Fruit fly (Drosophila melanogaster) Kc167 (cell line): ENCODE measurements around the gene Arf1.

Experiments used
- Myc ChIP-seq: fragments of >200 bp; optimal IDR thresholded peaks from 2 replicates; lab custom pipeline; 2017; ENCODE audit warnings: missing external identifiers
- Sin3A ChIP-seq: fragments of >200 bp; optimal IDR thresholded peaks from 2 replicates; lab custom pipeline; 2018; ENCODE audit warnings: missing external identifiers
- h ChIP-seq: fragments of >200 bp; optimal IDR thresholded peaks from 3 replicates; lab custom pipeline; 2018; ENCODE audit warnings: missing external identifiers
- insv ChIP-seq: fragments of >200 bp; optimal IDR thresholded peaks from 3 replicates; lab custom pipeline; 2018; ENCODE audit warnings: missing external identifiers
- psq ChIP-seq: fragments of >200 bp; optimal IDR thresholded peaks from 2 replicates; lab custom pipeline; 2017; ENCODE audit warnings: missing external identifiers
- ttk ChIP-seq: sonication (Bioruptor generic); optimal IDR thresholded peaks from 2 replicates; lab custom pipeline; 2017; ENCODE audit warnings: missing external identifiers

Gene Arf1

dm6 chr3L:22871845-22872361, at the start of gene Arf1, which contains the start of gene CG11109:
TSS of gene Arf1 (minus strand) at chr3L:22872231.
TSS of gene CG11109 (plus strand) at chr3L:22872200.
- no peak for TF ChIP-seq ttk
- no peak for TF ChIP-seq psq
- no peak for TF ChIP-seq insv
- no peak for TF ChIP-seq Myc
- no peak for TF ChIP-seq Sin3A (lab: Kevin White, UChicago)
- no peak for TF ChIP-seq h (lab: Kevin White, UChicago)

- TF ChIP-seq insv (no peak), psq (no peak), ttk (no peak), h (lab: Kevin White, UChicago) (no peak), Sin3A (lab: Kevin White, UChicago) (no peak), Myc (no peak)
Measured at dm6 chr3L:22909914-22910541, 38.0 kb upstream of the Arf1 start, which contains the start of gene CG12768. TSS of gene CG12768 (plus strand) at chr3L:22910491.

DNA sequence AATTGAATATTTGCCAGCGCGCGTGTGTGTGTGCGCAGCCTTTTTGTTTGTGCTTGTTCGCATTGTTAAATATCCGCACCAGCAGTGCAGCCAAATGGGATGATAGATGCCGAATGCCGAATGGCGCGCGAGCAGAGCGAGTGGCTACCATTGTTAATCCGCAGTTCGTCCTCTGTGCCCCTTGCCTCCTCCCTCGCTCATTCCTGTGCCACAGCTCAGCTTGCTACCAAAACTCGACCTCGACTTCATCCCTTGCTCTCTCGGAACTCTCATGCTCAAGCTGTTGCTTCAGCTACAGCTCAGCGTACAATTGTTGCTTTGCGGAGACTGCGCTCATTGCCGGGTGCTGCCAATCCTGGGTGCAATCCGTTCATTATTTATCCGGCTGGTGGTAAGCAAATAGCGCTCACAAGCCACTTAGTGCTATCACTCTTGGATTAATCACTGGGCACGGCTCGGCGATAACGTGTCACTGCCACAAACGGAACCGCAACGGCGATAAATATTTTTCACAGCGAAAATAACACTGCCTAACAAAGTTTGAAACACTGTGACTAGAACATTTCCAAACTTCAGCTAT, 37.4 kb upstream of the Arf1 start:
- no peak for TF ChIP-seq insv
- TF ChIP-seq Sin3A (lab: Kevin White, UChicago): no peak
- TF ChIP-seq h (lab: Kevin White, UChicago): no peak
- no peak for TF ChIP-seq psq
- no peak for TF ChIP-seq ttk
- no peak for TF ChIP-seq Myc

DNA sequence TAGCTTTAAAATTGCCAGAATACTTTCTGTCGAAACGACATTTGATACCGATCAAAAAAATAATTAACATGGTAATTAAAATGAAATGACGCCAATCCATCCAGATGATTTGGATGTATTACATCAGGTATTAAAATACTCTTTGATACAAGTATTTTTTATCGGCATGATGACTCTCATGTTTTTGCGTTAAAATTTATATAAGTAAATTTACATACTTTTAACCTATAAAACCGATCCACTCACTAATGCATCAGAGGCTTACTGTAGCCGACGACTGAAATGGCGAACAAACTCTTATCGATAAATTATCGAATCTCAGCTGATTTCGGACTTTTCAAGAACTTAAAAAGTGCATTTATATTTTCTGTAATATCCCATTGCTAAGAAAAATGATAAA, 29.6 kb upstream of the Arf1 start, which contains the start of gene BoYb:
Gene BoYb (plus strand): TSS at position 301 of the 400 bp plus-strand sequence.
- no peak for TF ChIP-seq Sin3A (lab: Kevin White, UChicago)
- TF ChIP-seq psq: no peak

DNA sequence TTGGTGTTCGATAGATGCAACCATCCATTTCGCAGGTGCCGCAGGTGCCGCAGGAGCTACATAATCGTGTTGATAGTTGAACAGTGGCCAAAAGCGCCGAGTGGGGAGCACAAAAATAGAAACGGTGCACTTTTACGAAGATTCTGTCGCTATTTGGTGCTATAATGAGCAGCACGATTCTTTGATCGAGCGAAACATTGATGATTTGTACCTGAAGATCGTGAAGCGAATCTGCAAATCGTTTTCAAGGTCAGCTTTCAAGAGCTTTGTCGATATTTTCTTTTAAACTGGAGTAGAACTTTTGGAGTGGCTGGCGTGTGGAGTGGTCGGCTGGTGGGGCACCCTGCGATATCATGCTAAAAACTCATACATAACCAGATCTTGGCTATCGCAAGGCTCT, 26.4 kb upstream of the Arf1 start, which contains the start of gene CG11131:
Gene CG11131 (plus strand): TSS at position 301 of the 400 bp plus-strand sequence.
- no peak for TF ChIP-seq ttk
- no peak for TF ChIP-seq Myc
- TF ChIP-seq Sin3A (lab: Kevin White, UChicago): no peak
- TF ChIP-seq psq: no peak
- no peak for TF ChIP-seq insv
- no peak for TF ChIP-seq h (lab: Kevin White, UChicago)

dm6 chr3L:22894689-22895283, 22.8 kb upstream of the Arf1 start:
- no peak for TF ChIP-seq Myc
- TF ChIP-seq insv: no peak
- TF ChIP-seq h (lab: Kevin White, UChicago): no peak
- TF ChIP-seq Sin3A (lab: Kevin White, UChicago): no peak
- no peak for TF ChIP-seq ttk
- TF ChIP-seq psq: no peak

dm6 chr3L:22891009-22891408, 19.0 kb upstream of the Arf1 start:
- no peak for TF ChIP-seq Myc
- no peak for TF ChIP-seq h (lab: Kevin White, UChicago)
- no peak for TF ChIP-seq insv
- TF ChIP-seq ttk: no peak
- TF ChIP-seq Sin3A (lab: Kevin White, UChicago): no peak
- TF ChIP-seq psq: no peak

DNA sequence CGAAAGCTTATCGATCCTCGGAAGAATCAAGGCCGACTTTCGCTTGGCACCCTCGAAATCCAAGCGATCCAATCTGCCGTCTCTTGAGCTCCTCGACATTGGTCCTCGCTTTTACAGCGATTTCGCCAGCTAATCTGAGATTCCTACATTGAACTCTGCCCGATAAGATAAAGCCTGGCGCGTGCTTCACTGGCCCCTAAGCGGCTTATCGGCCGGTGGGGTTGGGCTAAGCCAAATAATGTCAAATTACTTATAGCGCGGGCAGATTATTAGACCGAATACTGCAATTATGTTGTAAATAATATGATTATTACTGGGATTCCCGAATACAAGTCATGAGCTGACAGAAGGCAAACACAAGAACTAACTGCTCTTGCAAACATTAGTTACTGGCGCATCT, 18.0 kb upstream of the Arf1 start:
- TF ChIP-seq ttk (no peak), insv (no peak), psq (no peak), Sin3A (lab: Kevin White, UChicago) (no peak), h (lab: Kevin White, UChicago) (no peak), Myc (no peak)

DNA sequence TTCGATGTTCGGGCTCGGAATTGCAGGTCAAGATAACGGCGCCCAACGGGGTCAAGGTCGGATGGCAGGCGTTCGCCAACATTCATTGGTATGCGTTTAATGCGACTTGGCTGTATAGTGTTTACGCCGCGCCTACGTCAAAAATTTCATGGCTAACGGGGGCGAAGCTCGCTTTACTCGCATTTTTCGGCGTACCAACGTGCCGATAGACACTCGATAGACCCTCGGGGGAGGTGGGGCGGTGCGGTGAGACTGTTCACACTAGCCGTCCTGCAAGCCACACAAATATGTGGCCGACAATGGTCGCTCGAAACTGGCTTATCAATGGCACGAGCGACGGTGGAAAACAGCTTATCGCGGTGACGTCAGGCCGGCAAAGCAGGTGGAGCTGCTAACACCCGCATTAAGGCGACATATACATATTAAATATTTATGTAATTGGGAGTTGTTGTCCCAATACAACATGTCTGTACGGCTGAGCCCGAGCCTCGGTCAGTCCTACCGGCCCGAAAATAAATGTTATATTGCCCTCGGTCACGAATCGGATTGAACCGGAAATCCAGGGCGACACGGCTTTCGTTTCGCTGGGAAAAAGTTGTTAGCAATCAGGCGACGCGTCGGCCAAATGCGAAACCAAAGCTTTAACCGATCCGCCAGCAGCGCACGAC, 16.7 kb upstream of the Arf1 start:
- TF ChIP-seq h (lab: Kevin White, UChicago) (no peak), Sin3A (lab: Kevin White, UChicago) (no peak), Myc (no peak), psq (no peak), ttk (no peak), insv (no peak)

dm6 chr3L:22887677-22888076, 15.6 kb upstream of the Arf1 start:
- TF ChIP-seq Myc (no peak), h (lab: Kevin White, UChicago) (no peak), ttk (no peak), insv (no peak), Sin3A (lab: Kevin White, UChicago) (no peak), psq (no peak)

DNA sequence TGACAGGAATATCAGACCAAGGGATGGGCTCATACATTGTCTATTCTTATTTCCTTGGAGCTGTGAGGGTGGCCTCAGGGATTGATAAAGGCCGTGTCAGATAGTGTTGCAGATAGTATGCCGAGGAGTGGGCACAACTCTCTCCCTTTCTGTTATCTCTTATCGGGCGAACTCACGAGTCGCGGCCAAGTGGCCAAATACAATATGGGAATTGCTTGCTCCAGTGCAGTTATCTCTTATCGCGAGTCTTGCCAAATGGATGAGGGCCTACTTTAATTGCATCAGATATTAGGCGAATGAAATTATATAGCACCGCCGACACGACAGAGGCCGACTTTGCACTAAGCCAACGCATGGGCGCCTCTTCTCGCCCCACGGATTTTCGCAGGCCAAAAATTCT, 14.9 kb upstream of the Arf1 start:
- TF ChIP-seq Myc (no peak), Sin3A (lab: Kevin White, UChicago) (no peak), psq (no peak), insv (no peak), ttk (no peak), h (lab: Kevin White, UChicago) (no peak)

- no peak for TF ChIP-seq h (lab: Kevin White, UChicago)
Measured at dm6 chr3L:22885843-22886242, 13.8 kb upstream of the Arf1 start.

- TF ChIP-seq insv (no peak), ttk (no peak), Sin3A (lab: Kevin White, UChicago) (no peak), psq (no peak), Myc (no peak), h (lab: Kevin White, UChicago) (no peak)
Measured at dm6 chr3L:22884481-22884880, 12.4 kb upstream of the Arf1 start.
